Fruit fly (Drosophila melanogaster): Measurements from ENCODE around the gene CG34327.
A peak's percentile ranks its signal among the peaks of the same experiment; 100 is the strongest.

- TF ChIP-seq Myc (optimal IDR thresholded peaks at IDR 0.05) (no peak), OdsH (GFP tag; optimal IDR thresholded peaks at IDR 0.05) (peak; percentile 20), CrebA (GFP tag; optimal IDR thresholded peaks at IDR 0.05; ENCODE audit: borderline replicate concordance) (no peak), dsf (GFP tag; optimal IDR thresholded peaks at IDR 0.05; ENCODE audit: borderline replicate concordance) (no peak), br (GFP tag; optimal IDR thresholded peaks at IDR 0.05) (no peak), dl (GFP tag; optimal IDR thresholded peaks at IDR 0.05; ENCODE audit: insufficient read depth in 1 of 2, partially characterized antibody in 2 of 2) (no peak), Dif (GFP tag; optimal IDR thresholded peaks at IDR 0.05; ENCODE audit: partially characterized antibody) (no peak), h (GFP tag; optimal IDR thresholded peaks at IDR 0.05) (peak; percentile 16)
These were observed 36.1 kb downstream of the CG34327 start for dm6 chrX:17187495-17187894.

All from whole organism, wandering third instar larva.